Worm (Caenorhabditis elegans): ENCODE measurements around the gene F45F2.9.

DNA sequence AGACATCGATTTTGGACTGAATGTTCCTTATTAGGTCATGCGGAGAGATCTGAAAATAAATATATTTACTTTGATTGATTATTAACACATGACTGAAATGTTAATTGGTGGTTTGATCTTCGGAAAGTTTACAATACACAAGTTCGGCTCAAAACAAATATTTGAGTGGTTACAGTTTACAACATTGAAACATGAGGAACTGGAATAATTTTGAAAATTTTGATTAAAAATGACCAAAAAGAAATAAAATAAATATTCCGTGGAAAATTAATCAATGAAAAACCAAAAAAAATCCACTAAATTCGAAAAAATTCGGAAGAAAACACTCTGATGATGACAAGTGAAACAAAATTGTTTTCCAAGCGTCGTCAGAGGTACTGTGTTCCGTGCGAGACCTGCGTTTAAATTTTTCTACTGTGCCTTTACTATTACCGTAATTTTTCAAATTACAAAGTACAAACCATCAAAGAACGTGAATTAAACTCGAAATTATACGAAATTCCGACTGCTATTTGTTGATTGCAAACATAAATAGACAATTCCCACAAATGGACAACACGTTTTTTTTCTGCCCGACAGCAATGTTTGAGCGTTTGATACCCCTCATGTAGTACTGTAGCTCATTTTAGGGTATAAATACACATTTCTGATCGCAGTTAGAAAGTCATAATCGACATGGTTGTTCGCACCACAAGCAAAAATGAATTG is 7.7 kb upstream of the F45F2.9 start, which contains the start of the genes F45F2.11 and otpl-7:
- TF ChIP-seq cnd-1 (tag; optimal IDR thresholded peaks at IDR 0.05), result no peak
- TF ChIP-seq zip-8 (tag; optimal IDR thresholded peaks at IDR 0.05), result no peak
- no peak for TF ChIP-seq lin-13 (tag; optimal IDR thresholded peaks at IDR 0.05)
- TF ChIP-seq nhr-76 (tag; optimal IDR thresholded peaks at IDR 0.05), result no peak
- TF ChIP-seq lsy-2 (tag; optimal IDR thresholded peaks at IDR 0.05), result no peak
- TF ChIP-seq pha-4 (tag; optimal IDR thresholded peaks at IDR 0.05), result no peak
- no peak for TF ChIP-seq sem-2 (GFP tag; optimal IDR thresholded peaks at IDR 0.05)
- TF ChIP-seq M03D4.4 (tag; optimal IDR thresholded peaks at IDR 0.05), result no peak
- no peak for TF ChIP-seq ztf-11 (tag; optimal IDR thresholded peaks at IDR 0.05)
- no peak for TF ChIP-seq nhr-28 (tag; optimal IDR thresholded peaks at IDR 0.05)
- no peak for TF ChIP-seq ces-1 (GFP tag; optimal IDR thresholded peaks at IDR 0.05)
- no peak for TF ChIP-seq nhr-12 (tag; optimal IDR thresholded peaks at IDR 0.05)
- TF ChIP-seq mab-5 (tag; optimal IDR thresholded peaks at IDR 0.05), result no peak
- TF ChIP-seq snpc-4 (tag; optimal IDR thresholded peaks at IDR 0.05), result no peak
